Worm (Caenorhabditis elegans): Measurements from ENCODE around the gene lgg-2.

ce11 chrIV:10916134-10916533 lies 19.6 kb downstream of the lgg-2 start:
- TF ChIP-seq pha-4 (tag; optimal IDR thresholded peaks at IDR 0.05) (no peak), snpc-4 (tag; optimal IDR thresholded peaks at IDR 0.05) (no peak), bed-3 (GFP tag; optimal IDR thresholded peaks at IDR 0.05) (no peak), unc-62 (GFP tag; optimal IDR thresholded peaks at IDR 0.05) (no peak), mab-5 (tag; optimal IDR thresholded peaks at IDR 0.05) (no peak), nhr-2 (tag; optimal IDR thresholded peaks at IDR 0.05) (no peak), lin-13 (tag; optimal IDR thresholded peaks at IDR 0.05) (no peak), mep-1 (tag; optimal IDR thresholded peaks at IDR 0.05) (no peak), elt-1 (tag; optimal IDR thresholded peaks at IDR 0.05; ENCODE audit: borderline replicate concordance, insufficient read depth) (no peak), unc-120 (tag; optimal IDR thresholded peaks at IDR 0.05; ENCODE audit: poor library complexity, severe bottlenecking) (no peak), nhr-12 (tag; optimal IDR thresholded peaks at IDR 0.05) (no peak), lsy-2 (tag; optimal IDR thresholded peaks at IDR 0.05) (no peak)

Measured in whole organism, mixed stage, embryonic.